Fruit fly (Drosophila melanogaster) whole organism, wandering third instar larva: Measurements from ENCODE around the gene CG15167.
A peak's percentile ranks its signal among the peaks of the same experiment; 100 is the strongest.

Experiments used
- Abd-B ChIP-seq: fragments of >200 bp; optimal IDR thresholded peaks from 2 replicates; lab custom pipeline; 2017; ENCODE audit warnings: missing biosample characterization, missing genetic modification characterization
- CG32264 ChIP-seq: fragments of 200-800 bp; sonication (Bioruptor generic); optimal IDR thresholded peaks from 2 replicates; lab custom pipeline; 2016; ENCODE audit warnings: missing biosample characterization, missing genetic modification characterization
- CG9705 ChIP-seq: fragments of 200-800 bp; sonication (Bioruptor generic); optimal IDR thresholded peaks from 2 replicates; lab custom pipeline; 2018; ENCODE audit warnings: missing biosample characterization, mild to moderate bottlenecking, missing genetic modification characterization
- CrebA ChIP-seq: fragments of 200-800 bp; sonication (Bioruptor generic); optimal IDR thresholded peaks from 2 replicates; lab custom pipeline; 2016; ENCODE audit warnings: missing biosample characterization, mild to moderate bottlenecking, missing genetic modification characterization, borderline replicate concordance
- Dfd ChIP-seq: fragments of >200 bp; optimal IDR thresholded peaks from 2 replicates; lab custom pipeline; 2017; ENCODE audit warnings: missing biosample characterization, missing genetic modification characterization
- Dif ChIP-seq: fragments of 200-275, 200-300 bp; sonication (Bioruptor generic); optimal IDR thresholded peaks from 2 replicates; lab custom pipeline; 2018; ENCODE audit warnings: missing biosample characterization, missing genetic modification characterization; ENCODE audit not compliant: partially characterized antibody
- Hnf4 ChIP-seq: fragments of 200-800 bp; sonication (Bioruptor generic); optimal IDR thresholded peaks from 2 replicates; lab custom pipeline; 2016; ENCODE audit warnings: missing biosample characterization, mild to moderate bottlenecking, missing genetic modification characterization
- Hr78 ChIP-seq: fragments of >200 bp; optimal IDR thresholded peaks from 2 replicates; lab custom pipeline; 2017; ENCODE audit warnings: missing biosample characterization, missing genetic modification characterization
- Hr83 ChIP-seq: fragments of 200-300 bp; sonication (Bioruptor generic); optimal IDR thresholded peaks from 2 replicates; lab custom pipeline; 2016; ENCODE audit warnings: missing biosample characterization, mild to moderate bottlenecking, missing genetic modification characterization, moderate library complexity; ENCODE audit not compliant: poor library complexity, severe bottlenecking
- Mio ChIP-seq: sonication (Bioruptor generic); optimal IDR thresholded peaks from 2 replicates; lab custom pipeline; 2016; ENCODE audit warnings: missing biosample characterization, missing genetic modification characterization
- Myc ChIP-seq: fragments of >200 bp; optimal IDR thresholded peaks from 2 replicates; lab custom pipeline; 2017
- N ChIP-seq: fragments of >200 bp; optimal IDR thresholded peaks from 2 replicates; lab custom pipeline; 2018; ENCODE audit warnings: missing biosample characterization, missing external identifiers, missing genetic modification characterization
- OdsH ChIP-seq: fragments of 200-800 bp; sonication (Bioruptor generic); optimal IDR thresholded peaks from 2 replicates; lab custom pipeline; 2016; ENCODE audit warnings: missing biosample characterization, mild to moderate bottlenecking, missing genetic modification characterization
- Rel ChIP-seq, 2 experiments: fragments of 200-800 bp; sonication (Bioruptor generic) in 1 of 2; optimal IDR thresholded peaks; 2 replicates in 1 of 2; 3 replicates in 1 of 2; lab custom pipeline; 2016 to 2019; ENCODE audit warnings: mild to moderate bottlenecking in 2 of 2, missing biosample characterization in 2 of 2, missing genetic modification characterization in 2 of 2, moderate library complexity in 1 of 2
- Sp1 ChIP-seq: fragments of 200-800 bp; sonication (Bioruptor generic); optimal IDR thresholded peaks from 3 replicates; lab custom pipeline; 2019; ENCODE audit warnings: missing biosample characterization, mild to moderate bottlenecking, missing genetic modification characterization, moderate library complexity
- Vsx2 ChIP-seq: fragments of 200-300, 225-300 bp; sonication (Bioruptor generic); optimal IDR thresholded peaks from 2 replicates; lab custom pipeline; 2018; ENCODE audit warnings: missing biosample characterization, missing genetic modification characterization; ENCODE audit not compliant: partially characterized antibody
- brk ChIP-seq: fragments of 200-800 bp; sonication (Bioruptor generic); optimal IDR thresholded peaks from 2 replicates; lab custom pipeline; 2016; ENCODE audit warnings: missing biosample characterization, mild to moderate bottlenecking, missing genetic modification characterization
- dmrt93B ChIP-seq: fragments of 200-800 bp; sonication (Bioruptor generic); optimal IDR thresholded peaks from 2 replicates; lab custom pipeline; 2018; ENCODE audit warnings: missing biosample characterization, mild to moderate bottlenecking, missing genetic modification characterization
- ey ChIP-seq: fragments of 200-800 bp; sonication (Bioruptor generic); optimal IDR thresholded peaks from 2 replicates; lab custom pipeline; 2016; ENCODE audit warnings: missing biosample characterization, missing genetic modification characterization
- foxo ChIP-seq, 2 experiments: fragments of 200-800 bp; sonication (Bioruptor generic); optimal IDR thresholded peaks; 2 replicates in 1 of 2; 3 replicates in 1 of 2; lab custom pipeline; 2016 to 2017; ENCODE audit warnings: missing biosample characterization in 2 of 2, missing genetic modification characterization in 2 of 2
- fru ChIP-seq: fragments of 200-800 bp; sonication (Bioruptor generic); optimal IDR thresholded peaks from 3 replicates; lab custom pipeline; 2016; ENCODE audit warnings: missing biosample characterization, mild to moderate bottlenecking, missing genetic modification characterization
- h ChIP-seq: fragments of 200-800 bp; sonication (Bioruptor generic); optimal IDR thresholded peaks from 3 replicates; lab custom pipeline; 2016; ENCODE audit warnings: missing biosample characterization, mild to moderate bottlenecking, missing genetic modification characterization
- jim ChIP-seq: fragments of 175-275, 200-325 bp; sonication (Bioruptor generic); optimal IDR thresholded peaks from 2 replicates; lab custom pipeline; 2016; ENCODE audit warnings: missing biosample characterization, mild to moderate bottlenecking, missing genetic modification characterization
- lola ChIP-seq: fragments of >200 bp; optimal IDR thresholded peaks from 2 replicates; lab custom pipeline; 2017; ENCODE audit warnings: missing biosample characterization, missing genetic modification characterization
- pan ChIP-seq: fragments of >200 bp; optimal IDR thresholded peaks from 2 replicates; lab custom pipeline; 2017
- rgr ChIP-seq: fragments of 200-800 bp; sonication (Bioruptor generic); optimal IDR thresholded peaks from 3 replicates; lab custom pipeline; 2016; ENCODE audit warnings: missing biosample characterization, mild to moderate bottlenecking, missing genetic modification characterization
- sage ChIP-seq: fragments of 200-800 bp; sonication (Bioruptor generic); optimal IDR thresholded peaks from 2 replicates; lab custom pipeline; 2016; ENCODE audit warnings: missing biosample characterization, mild to moderate bottlenecking, missing genetic modification characterization
- sv ChIP-seq: fragments of 200-800 bp; sonication (Bioruptor generic); optimal IDR thresholded peaks from 3 replicates; lab custom pipeline; 2016; ENCODE audit warnings: missing biosample characterization, missing genetic modification characterization
- tai ChIP-seq: sonication (Bioruptor generic); optimal IDR thresholded peaks from 2 replicates; lab custom pipeline; 2016; ENCODE audit warnings: missing biosample characterization, missing genetic modification characterization
- woc ChIP-seq: sonication (Bioruptor generic); optimal IDR thresholded peaks from 2 replicates; lab custom pipeline; 2016; ENCODE audit warnings: missing biosample characterization, mild to moderate bottlenecking, missing genetic modification characterization

CG15167 gene

dm6 chr2L:18767815-18768214, 27.7 kb downstream of the CG15167 start:
- TF ChIP-seq jim (GFP tag; lab: Kevin White, UChicago) (no peak), sage (GFP tag; lab: Kevin White, UChicago) (no peak), fru (no peak), Sp1 (GFP tag; lab: Kevin White, UChicago) (no peak), Vsx2 (GFP tag; lab: Kevin White, UChicago) (no peak), OdsH (no peak), CrebA (GFP tag; lab: Kevin White, UChicago) (no peak), ey (no peak), foxo (GFP tag; optimal IDR thresholded peaks at IDR 0.05; lab: Kevin White, UChicago) (no peak), Hr78 (GFP tag; lab: Kevin White, UChicago) (no peak), pan (no peak), CG9705 (GFP tag; lab: Kevin White, UChicago) (no peak), Dfd (no peak)

- no peak for TF ChIP-seq Hnf4 (GFP tag; lab: Kevin White, UChicago)
- no peak for TF ChIP-seq N (GFP tag; lab: Kevin White, UChicago)
- TF ChIP-seq CG32264 (GFP tag; lab: Kevin White, UChicago), result no peak
- TF ChIP-seq lola (GFP tag; lab: Kevin White, UChicago), result no peak
- TF ChIP-seq Hr78 (GFP tag; lab: Kevin White, UChicago), result no peak
These were observed 35.1 kb downstream of the CG15167 start for dm6 chr2L:18775274-18775673.

dm6 chr2L:18776559-18776958, 36.4 kb downstream of the CG15167 start:
- no peak for TF ChIP-seq foxo (GFP tag; optimal IDR thresholded peaks at IDR 0.05; lab: Kevin White, UChicago)
- peak; percentile 72 for TF ChIP-seq Myc (lab: Kevin White, UChicago)
- no peak for TF ChIP-seq sage (GFP tag; lab: Kevin White, UChicago)
- TF ChIP-seq fru, result peak; percentile 72

- peak; percentile 70 for TF ChIP-seq Dfd
- TF ChIP-seq woc (GFP tag; lab: Kevin White, UChicago), result no peak
These were observed 37.3 kb downstream of the CG15167 start for dm6 chr2L:18777442-18777841.

dm6 chr2L:18780911-18781545, 40.9 kb downstream of the CG15167 start:
- TF ChIP-seq Vsx2 (GFP tag; lab: Kevin White, UChicago) (no peak), foxo (GFP tag; optimal IDR thresholded peaks at IDR 0.05; lab: Kevin White, UChicago) (no peak), Hr83 (GFP tag; lab: Kevin White, UChicago) (no peak), OdsH (no peak), tai (no peak), jim (GFP tag; lab: Kevin White, UChicago) (no peak), Myc (lab: Kevin White, UChicago) (no peak), sv (GFP tag; lab: Kevin White, UChicago) (no peak), N (GFP tag; lab: Kevin White, UChicago) (no peak), CrebA (GFP tag; lab: Kevin White, UChicago) (no peak)

dm6 chr2L:18782212-18782825, 42.2 kb downstream of the CG15167 start:
- TF ChIP-seq pan (no peak), Dif (GFP tag; lab: Kevin White, UChicago) (no peak), Rel (GFP tag; optimal IDR thresholded peaks at IDR 0.05; lab: Kevin White, UChicago) (no peak), Rel (tag; optimal IDR thresholded peaks at IDR 0.05; lab: Kevin White, UChicago) (no peak), dmrt93B (GFP tag; lab: Kevin White, UChicago) (no peak), OdsH (no peak), fru (no peak), Abd-B (GFP tag; lab: Kevin White, UChicago) (no peak), CrebA (GFP tag; lab: Kevin White, UChicago) (no peak), Sp1 (GFP tag; lab: Kevin White, UChicago) (no peak), Hr83 (GFP tag; lab: Kevin White, UChicago) (no peak), CG32264 (GFP tag; lab: Kevin White, UChicago) (no peak), h (GFP tag; lab: Kevin White, UChicago) (no peak), brk (GFP tag; lab: Kevin White, UChicago) (no peak), rgr (GFP tag; lab: Kevin White, UChicago) (no peak), Mio (GFP tag; lab: Kevin White, UChicago) (no peak), lola (GFP tag; lab: Kevin White, UChicago) (no peak)
